Worm (Caenorhabditis elegans) whole organism, L2 larva: ENCODE results near the gene gck-2.

Experiments used
- aly-2 ChIP-seq: fragments of 150-350 bp; optimal IDR thresholded peaks from 2 replicates; lab custom pipeline; 2014; ENCODE audit warnings: missing biosample characterization, missing genetic modification characterization
- ama-1 ChIP-seq: fragments of 150-350 bp; optimal IDR thresholded peaks from 2 replicates; lab custom pipeline; 2018; ENCODE audit warnings: inconsistent platforms
- dmd-4 ChIP-seq: sonication (generic microtip); optimal IDR thresholded peaks from 2 replicates; lab custom pipeline; 2017; ENCODE audit warnings: missing biosample characterization, missing genetic modification characterization
- elt-3 ChIP-seq: sonication (generic microtip); optimal IDR thresholded peaks from 2 replicates; lab custom pipeline; 2017; ENCODE audit warnings: missing biosample characterization, missing genetic modification characterization
- mab-5 ChIP-seq: fragments of 150-350 bp; optimal IDR thresholded peaks from 2 replicates; lab custom pipeline; 2014; ENCODE audit warnings: missing biosample characterization, missing genetic modification characterization
- nhr-6 ChIP-seq: fragments of 150-350 bp; optimal IDR thresholded peaks from 2 replicates; lab custom pipeline; 2014; ENCODE audit warnings: missing biosample characterization, missing genetic modification characterization
- unc-39 ChIP-seq: fragments of 150-350 bp; optimal IDR thresholded peaks from 2 replicates; lab custom pipeline; 2014; ENCODE audit warnings: missing biosample characterization, missing genetic modification characterization
- unc-62 ChIP-seq: fragments of 150-350 bp; optimal IDR thresholded peaks from 2 replicates; lab custom pipeline; 2014; ENCODE audit warnings: missing biosample characterization, missing genetic modification reagents, missing genetic modification characterization

- TF ChIP-seq unc-39, result no peak
- no peak for TF ChIP-seq aly-2
- TF ChIP-seq mab-5, result no peak
- TF ChIP-seq unc-62 (GFP tag; lab: Kevin White, UChicago), result no peak
- no peak for TF ChIP-seq nhr-6
- TF ChIP-seq elt-3 (tag; lab: Kevin White, UChicago), result no peak
- TF ChIP-seq dmd-4 (tag; lab: Kevin White, UChicago), result no peak
- no peak for TF ChIP-seq ama-1 (lab: Kevin White, UChicago)
These were observed 508 bp upstream of the gck-2 start for ce11 chrV:6792973-6793372.
